Worm (Caenorhabditis elegans) whole organism, L4 larva: ENCODE data around the gene C05B5.17.

Experiments
- F49E8.2 ChIP-seq: sonication (generic microtip); optimal IDR thresholded peaks from 2 replicates; lab custom pipeline; 2016; ENCODE audit warnings: missing compliant biosample characterization, mild to moderate bottlenecking, missing genetic modification characterization, borderline replicate concordance
- ama-1 ChIP-seq: fragments of 150-350 bp; optimal IDR thresholded peaks from 2 replicates; lab custom pipeline; 2014; ENCODE audit warnings: inconsistent platforms, mixed read lengths
- daf-12 ChIP-seq: fragments of 150-350 bp; optimal IDR thresholded peaks from 2 replicates; lab custom pipeline; 2014; ENCODE audit warnings: missing biosample characterization, missing genetic modification reagents, missing genetic modification characterization
- fos-1 ChIP-seq: fragments of 150-350 bp; optimal IDR thresholded peaks from 2 replicates; lab custom pipeline; 2014; ENCODE audit warnings: missing biosample characterization, missing genetic modification characterization
- hif-1 ChIP-seq, 2 experiments: sonication (generic microtip); optimal IDR thresholded peaks; 2 replicates each; lab custom pipeline; 2016 to 2017; ENCODE audit warnings: missing compliant biosample characterization in 2 of 2, missing genetic modification characterization in 2 of 2, missing genetic modification reagents in 2 of 2, missing genotype in 2 of 2, mild to moderate bottlenecking in 1 of 2
- unc-62 ChIP-seq, 3 experiments: fragments of 150-350 bp in 1 of 3; sonication (generic microtip); optimal IDR thresholded peaks in 2 of 3; peaks in 1 of 3; 1 replicate in 1 of 3; 2 replicates in 2 of 3; lab custom pipeline; 2014 to 2017; ENCODE audit warnings: missing biosample characterization in 3 of 3, missing genetic modification characterization in 3 of 3, missing genetic modification reagents in 3 of 3, missing genotype in 1 of 3
- zfp-2 ChIP-seq: sonication (generic microtip); optimal IDR thresholded peaks from 2 replicates; lab custom pipeline; 2016; ENCODE audit warnings: mild to moderate bottlenecking, missing genetic modification characterization, missing compliant biosample characterization

ce11 chrIII:9985542-9985941, 13.6 kb downstream of the C05B5.17 start:
- TF ChIP-seq ama-1 (lab: Kevin White, UChicago) (no peak), fos-1 (tag; lab: Kevin White, UChicago) (no peak), zfp-2 (tag; lab: Kevin White, UChicago) (no peak), hif-1 (tag; optimal IDR thresholded peaks at IDR 0.05; lab: Kevin White, UChicago) (no peak), unc-62 (GFP tag; optimal IDR thresholded peaks at IDR 0.05 in 1 of 2; lab: Kevin White, UChicago) (no peak), unc-62 (tag; optimal IDR thresholded peaks at IDR 0.05; lab: Kevin White, UChicago) (no peak), F49E8.2 (tag; lab: Kevin White, UChicago) (no peak), daf-12 (tag; lab: Kevin White, UChicago) (no peak)
